Fruit fly (Drosophila melanogaster) whole organism, embryonic: Measurements from ENCODE around the gene CG42302.

Experiments used
- CG11723 ChIP-seq: fragments of 200-800 bp; sonication (Bioruptor generic); optimal IDR thresholded peaks from 2 replicates; lab custom pipeline; 2017; ENCODE audit warnings: missing biosample characterization, mild to moderate bottlenecking, missing genetic modification characterization
- CG12659 ChIP-seq: fragments of 200-800 bp; sonication (Bioruptor generic); optimal IDR thresholded peaks from 3 replicates; lab custom pipeline; 2017; ENCODE audit warnings: mild to moderate bottlenecking, missing biosample characterization, missing genetic modification reagents, missing genetic modification characterization
- CG12769 ChIP-seq: fragments of 200-800 bp; sonication (Bioruptor generic); optimal IDR thresholded peaks from 2 replicates; lab custom pipeline; 2019; ENCODE audit warnings: missing biosample characterization, mild to moderate bottlenecking, missing genetic modification characterization, moderate library complexity
- PHDP ChIP-seq: fragments of 200-800 bp; sonication (Bioruptor generic); optimal IDR thresholded peaks from 3 replicates; lab custom pipeline; 2018; ENCODE audit warnings: missing biosample characterization, mild to moderate bottlenecking, missing genetic modification characterization, moderate library complexity
- gcm ChIP-seq: fragments of 200-800 bp; sonication (Bioruptor generic); optimal IDR thresholded peaks from 2 replicates; lab custom pipeline; 2019; ENCODE audit warnings: missing biosample characterization, mild to moderate bottlenecking, missing genetic modification characterization, moderate library complexity
- gem ChIP-seq: fragments of 200-800 bp; sonication (Bioruptor generic); optimal IDR thresholded peaks from 2 replicates; lab custom pipeline; 2019; ENCODE audit warnings: missing biosample characterization, mild to moderate bottlenecking, missing genetic modification characterization, moderate library complexity
- z ChIP-seq: fragments of 200-800 bp; sonication (Bioruptor generic); IDR thresholded peaks from 3 replicates; pipeline ENCODE4 v1.3.6; 2022; ENCODE audit warnings: missing biosample characterization, missing genetic modification characterization

dm6 chrX:18771356-18771755, 45.9 kb upstream of the CG42302 start:
- TF ChIP-seq CG12769 (tag; lab: Kevin White, UChicago) (no peak), PHDP (tag; lab: Kevin White, UChicago) (no peak), CG11723 (GFP tag; lab: Kevin White, UChicago) (no peak), z (no peak), CG12659 (GFP tag; lab: Kevin White, UChicago) (no peak), gem (tag; lab: Kevin White, UChicago) (no peak), gcm (no peak)
